Fruit fly (Drosophila melanogaster) whole organism, embryonic: ENCODE data around the gene CG10660.
A peak's percentile ranks its signal among the peaks of the same experiment; 100 is the strongest.

ENCODE experiments used
- ATbp ChIP-seq: fragments of 200-800 bp; sonication (Bioruptor generic); optimal IDR thresholded peaks from 2 replicates; lab custom pipeline; 2017; ENCODE audit warnings: missing biosample characterization, mild to moderate bottlenecking, missing genetic modification characterization, missing genetic modification reagents
- Asciz ChIP-seq: fragments of 200-800 bp; sonication (Bioruptor generic); optimal IDR thresholded peaks from 2 replicates; lab custom pipeline; 2017; ENCODE audit warnings: missing biosample characterization, mild to moderate bottlenecking, missing genetic modification characterization, missing genetic modification reagents
- Atf6 ChIP-seq: fragments of 200-800 bp; sonication (Bioruptor generic); IDR thresholded peaks from 2 replicates; pipeline ENCODE4 v1.3.6; 2022; ENCODE audit warnings: missing biosample characterization, missing genetic modification characterization
- Bgb ChIP-seq: fragments of 200-800 bp; sonication (Bioruptor generic); IDR thresholded peaks from 2 replicates; pipeline ENCODE4 v1.3.6; 2022; ENCODE audit warnings: missing biosample characterization, missing genetic modification characterization; ENCODE audit not compliant: partially characterized antibody
- CG10209 ChIP-seq: fragments of 200-800 bp; sonication (Bioruptor generic); optimal IDR thresholded peaks from 3 replicates; lab custom pipeline; 2017; ENCODE audit warnings: missing biosample characterization, mild to moderate bottlenecking, missing genetic modification characterization, missing genetic modification reagents
- CG10267 ChIP-seq: fragments of 200-800 bp; sonication (Bioruptor generic); optimal IDR thresholded peaks from 2 replicates; lab custom pipeline; 2018; ENCODE audit warnings: missing biosample characterization, mild to moderate bottlenecking, missing genetic modification characterization, moderate library complexity
- CG10462 ChIP-seq: fragments of 200-800 bp; sonication (Bioruptor generic); optimal IDR thresholded peaks from 2 replicates; lab custom pipeline; 2016; ENCODE audit warnings: missing biosample characterization, missing genetic modification characterization
- CG12391 ChIP-seq: fragments of 200-800 bp; sonication (Bioruptor generic); optimal IDR thresholded peaks from 3 replicates; lab custom pipeline; 2018; ENCODE audit warnings: missing biosample characterization, mild to moderate bottlenecking, missing genetic modification characterization, moderate library complexity
- CG13123 ChIP-seq: fragments of 200-800 bp; sonication (Bioruptor generic); optimal IDR thresholded peaks from 2 replicates; lab custom pipeline; 2016; ENCODE audit warnings: missing biosample characterization, missing genetic modification characterization
- CG13775 ChIP-seq: fragments of 200-800 bp; sonication (Bioruptor generic); optimal IDR thresholded peaks from 3 replicates; lab custom pipeline; 2017; ENCODE audit warnings: missing biosample characterization, mild to moderate bottlenecking, missing genetic modification characterization
- CG14014 ChIP-seq: fragments of 200-800 bp; sonication (Bioruptor generic); IDR thresholded peaks from 2 replicates; pipeline ENCODE4 v1.3.6; 2022; ENCODE audit warnings: missing biosample characterization, missing genetic modification characterization
- CG17328 ChIP-seq: fragments of 200-800 bp; sonication (Bioruptor generic); IDR thresholded peaks from 2 replicates; pipeline ENCODE4 v1.3.6; 2022; ENCODE audit warnings: missing biosample characterization, missing genetic modification characterization
- CG17361 ChIP-seq: fragments of 200-800 bp; sonication (Bioruptor generic); IDR thresholded peaks from 3 replicates; pipeline ENCODE4 v1.3.6; 2022; ENCODE audit warnings: missing biosample characterization, missing genetic modification characterization
- CG17829 ChIP-seq: fragments of 200-800 bp; optimal IDR thresholded peaks from 2 replicates; lab custom pipeline; 2019; ENCODE audit warnings: missing biosample characterization, mild to moderate bottlenecking, missing genetic modification characterization, moderate library complexity
- CG18764 ChIP-seq: fragments of 200-800 bp; sonication (Bioruptor generic); optimal IDR thresholded peaks from 3 replicates; lab custom pipeline; 2016; ENCODE audit warnings: missing biosample characterization, missing genetic modification characterization
- CG2712 ChIP-seq: fragments of 200-800 bp; optimal IDR thresholded peaks from 3 replicates; lab custom pipeline; 2019; ENCODE audit warnings: missing biosample characterization, mild to moderate bottlenecking, missing genetic modification characterization, moderate library complexity
- CG3847 ChIP-seq: fragments of 200-800 bp; sonication (Bioruptor generic); IDR thresholded peaks from 2 replicates; pipeline ENCODE4 v1.3.6; 2022; ENCODE audit warnings: missing biosample characterization, missing genetic modification characterization
- CG4282 ChIP-seq: fragments of 200-800 bp; sonication (Bioruptor generic); optimal IDR thresholded peaks from 2 replicates; lab custom pipeline; 2016; ENCODE audit warnings: missing biosample characterization, missing genetic modification characterization
- CG4424 ChIP-seq: fragments of 200-800 bp; sonication (Bioruptor generic); optimal IDR thresholded peaks from 3 replicates; lab custom pipeline; 2016; ENCODE audit warnings: missing biosample characterization, missing genetic modification characterization
- CG4617 ChIP-seq: fragments of 200-800 bp; sonication (Bioruptor generic); optimal IDR thresholded peaks from 3 replicates; lab custom pipeline; 2016; ENCODE audit warnings: missing biosample characterization, missing genetic modification characterization, borderline replicate concordance
- CG6854 ChIP-seq: fragments of 200-800 bp; sonication (Bioruptor generic); optimal IDR thresholded peaks from 3 replicates; lab custom pipeline; 2017; ENCODE audit warnings: missing biosample characterization, mild to moderate bottlenecking, missing genetic modification characterization
- CG7271 ChIP-seq: fragments of 200-800 bp; sonication (Bioruptor generic); optimal IDR thresholded peaks from 2 replicates; lab custom pipeline; 2018; ENCODE audit warnings: missing biosample characterization, mild to moderate bottlenecking, missing genetic modification characterization, moderate library complexity
- CG7928 ChIP-seq: fragments of 200-800 bp; sonication (Bioruptor generic); optimal IDR thresholded peaks from 2 replicates; lab custom pipeline; 2017; ENCODE audit warnings: missing biosample characterization, mild to moderate bottlenecking, missing genetic modification characterization
- CG9727 ChIP-seq: fragments of 200-800 bp; sonication (Bioruptor generic); optimal IDR thresholded peaks from 3 replicates; lab custom pipeline; 2017; ENCODE audit warnings: missing biosample characterization, mild to moderate bottlenecking, missing genetic modification characterization
- CoRest ChIP-seq: fragments of 200-800 bp; sonication (Bioruptor generic); optimal IDR thresholded peaks from 3 replicates; lab custom pipeline; 2018; ENCODE audit warnings: missing biosample characterization, mild to moderate bottlenecking, missing genetic modification characterization, moderate library complexity
- GATAe ChIP-seq: fragments of 200-800 bp; sonication (Bioruptor generic); conservative IDR thresholded peaks from 2 replicates; pipeline ENCODE4 v1.3.6; 2022; ENCODE audit warnings: missing biosample characterization, missing genetic modification characterization
- HHEX ChIP-seq: fragments of 200-800 bp; sonication (Bioruptor generic); optimal IDR thresholded peaks from 3 replicates; lab custom pipeline; 2017; ENCODE audit warnings: missing biosample characterization, mild to moderate bottlenecking, missing genetic modification characterization, missing genetic modification reagents
- HLHmδ ChIP-seq: fragments of 200-800 bp; sonication (Bioruptor generic); optimal IDR thresholded peaks from 2 replicates; lab custom pipeline; 2018; ENCODE audit warnings: missing biosample characterization, mild to moderate bottlenecking, missing genetic modification characterization, moderate library complexity
- MESR4 ChIP-seq: fragments of 200-800 bp; sonication (Bioruptor generic); optimal IDR thresholded peaks from 2 replicates; lab custom pipeline; 2018; ENCODE audit warnings: missing biosample characterization, mild to moderate bottlenecking, missing genetic modification characterization, moderate library complexity
- Max ChIP-seq: fragments of 200-800 bp; sonication (Bioruptor generic); optimal IDR thresholded peaks from 2 replicates; lab custom pipeline; 2016; ENCODE audit warnings: missing biosample characterization, mild to moderate bottlenecking, missing genetic modification characterization
- Myb ChIP-seq: fragments of 200-800 bp; sonication (Bioruptor generic); optimal IDR thresholded peaks from 2 replicates; lab custom pipeline; 2016; ENCODE audit warnings: missing biosample characterization, missing genetic modification characterization
- Oli ChIP-seq: fragments of 200-800 bp; sonication (Bioruptor generic); optimal IDR thresholded peaks from 2 replicates; lab custom pipeline; 2018; ENCODE audit warnings: missing biosample characterization, mild to moderate bottlenecking, missing genetic modification characterization, moderate library complexity
- Trl ChIP-seq, 3 experiments: fragments of >200 bp in 2 of 3; fragments of 200-800 bp in 1 of 3; sonication (Bioruptor generic) in 1 of 3; optimal IDR thresholded peaks; 2 replicates in 1 of 3; 3 replicates in 2 of 3; lab custom pipeline; 2016 to 2017; ENCODE audit warnings: missing biosample characterization in 1 of 3, missing genetic modification characterization in 1 of 3
- Xrp1 ChIP-seq: fragments of 200-800 bp; sonication (Bioruptor generic); IDR thresholded peaks from 2 replicates; pipeline ENCODE4 v1.3.6; 2022; ENCODE audit warnings: missing biosample characterization, missing genetic modification characterization
- bsh ChIP-seq, 2 experiments: fragments of 200-800 bp; sonication (Bioruptor generic); optimal IDR thresholded peaks; 2 replicates each; lab custom pipeline; 2017 to 2018; ENCODE audit warnings: mild to moderate bottlenecking in 2 of 2, missing biosample characterization in 2 of 2, missing genetic modification characterization in 2 of 2, moderate library complexity in 1 of 2
- dmrt99B ChIP-seq: fragments of 200-800 bp; sonication (Bioruptor generic); optimal IDR thresholded peaks from 2 replicates; lab custom pipeline; 2018; ENCODE audit warnings: missing biosample characterization, mild to moderate bottlenecking, missing genetic modification characterization, moderate library complexity
- fd102C ChIP-seq: fragments of 200-800 bp; sonication (Bioruptor generic); optimal IDR thresholded peaks from 2 replicates; lab custom pipeline; 2018; ENCODE audit warnings: missing biosample characterization, mild to moderate bottlenecking, missing genetic modification characterization, moderate library complexity
- h ChIP-seq: fragments of >200 bp; optimal IDR thresholded peaks from 2 replicates; lab custom pipeline; 2017
- ind ChIP-seq: fragments of 200-800 bp; sonication (Bioruptor generic); optimal IDR thresholded peaks from 3 replicates; lab custom pipeline; 2016; ENCODE audit warnings: missing biosample characterization, missing genetic modification characterization
- knrl ChIP-seq: fragments of 200-800 bp; sonication (Bioruptor generic); IDR thresholded peaks from 3 replicates; pipeline ENCODE4 v1.3.6; 2022; ENCODE audit warnings: missing biosample characterization, missing genetic modification characterization; ENCODE audit not compliant: partially characterized antibody
- lmd ChIP-seq: fragments of 200-800 bp; sonication (Bioruptor generic); IDR thresholded peaks from 2 replicates; pipeline ENCODE4 v1.3.6; 2022; ENCODE audit warnings: missing biosample characterization, missing genetic modification characterization
- nmo ChIP-seq: fragments of 200-800 bp; sonication (Bioruptor generic); optimal IDR thresholded peaks from 2 replicates; lab custom pipeline; 2018; ENCODE audit warnings: missing biosample characterization, mild to moderate bottlenecking, missing genetic modification characterization, moderate library complexity
- run ChIP-seq: fragments of 200-800 bp; sonication (Bioruptor generic); optimal IDR thresholded peaks from 3 replicates; lab custom pipeline; 2018; ENCODE audit warnings: missing biosample characterization, mild to moderate bottlenecking, missing genetic modification characterization
- sens ChIP-seq: fragments of 200-800 bp; sonication (Bioruptor generic); peaks from one replicate; lab custom pipeline; 2016; ENCODE audit warnings: missing biosample characterization, missing genetic modification characterization
- sim ChIP-seq: fragments of 200-800 bp; sonication (Bioruptor generic); IDR thresholded peaks from 2 replicates; pipeline ENCODE4 v1.3.6; 2022; ENCODE audit warnings: missing biosample characterization, missing genetic modification characterization
- sima ChIP-seq: fragments of 200-800 bp; sonication (Bioruptor generic); optimal IDR thresholded peaks from 2 replicates; lab custom pipeline; 2016; ENCODE audit warnings: missing biosample characterization, missing genetic modification characterization
- sna ChIP-seq: fragments of 200-800 bp; sonication (Bioruptor generic); IDR thresholded peaks from 2 replicates; pipeline ENCODE4 v1.3.6; 2022; ENCODE audit warnings: missing biosample characterization, missing genetic modification characterization; ENCODE audit not compliant: partially characterized antibody
- wek ChIP-seq: fragments of 200-800 bp; sonication (Bioruptor generic); optimal IDR thresholded peaks from 3 replicates; lab custom pipeline; 2018; ENCODE audit warnings: missing biosample characterization, mild to moderate bottlenecking, missing genetic modification characterization, moderate library complexity
- z ChIP-seq: fragments of 200-800 bp; sonication (Bioruptor generic); IDR thresholded peaks from 3 replicates; pipeline ENCODE4 v1.3.6; 2022; ENCODE audit warnings: missing biosample characterization, missing genetic modification characterization
- zf30C ChIP-seq: fragments of 200-800 bp; sonication (Bioruptor generic); optimal IDR thresholded peaks from 3 replicates; lab custom pipeline; 2018; ENCODE audit warnings: missing biosample characterization, mild to moderate bottlenecking, missing genetic modification characterization
- zfh2 ChIP-seq: fragments of 200-800 bp; sonication (Bioruptor generic); optimal IDR thresholded peaks from 2 replicates; lab custom pipeline; 2016; ENCODE audit warnings: missing biosample characterization, missing genetic modification characterization

CG10660 gene

DNA sequence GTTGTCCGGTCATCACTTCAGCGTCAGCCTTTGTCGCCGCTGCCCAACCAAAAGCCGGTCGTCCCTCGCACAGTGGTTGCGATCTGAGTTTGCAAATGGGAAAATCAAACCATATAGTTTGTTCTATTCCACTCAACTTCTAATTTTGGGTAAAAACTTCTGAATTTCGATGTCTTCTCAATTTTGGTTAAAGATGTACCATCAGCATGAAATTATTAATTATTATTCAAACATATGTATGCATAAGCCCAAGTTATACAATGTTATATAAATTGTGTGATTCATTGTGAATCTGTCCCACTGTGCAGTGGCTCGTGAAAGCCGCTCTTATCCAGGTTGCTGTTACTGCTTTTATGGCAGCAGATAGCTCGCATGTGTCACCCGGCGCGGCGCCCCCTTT, 47.9 kb downstream of the CG10660 start (continued):
- TF ChIP-seq lmd (GFP tag; lab: Robert Waterston, UW), result no peak
- TF ChIP-seq CG2712, result peak; percentile 56
- TF ChIP-seq Bgb (GFP tag; lab: Robert Waterston, UW), result no peak
- TF ChIP-seq CG4424, result peak; percentile 1
- peak; percentile 11 for TF ChIP-seq CG9727 (GFP tag; lab: Kevin White, UChicago)
- TF ChIP-seq nmo, result peak; percentile 28
- TF ChIP-seq CoRest (tag; lab: Kevin White, UChicago), result peak; percentile 3
- no peak for TF ChIP-seq h
- TF ChIP-seq sima (GFP tag; lab: Kevin White, UChicago), result no peak
- TF ChIP-seq HHEX (GFP tag; lab: Kevin White, UChicago), result no peak
- TF ChIP-seq CG6854, result no peak
- no peak for TF ChIP-seq CG10462 (GFP tag; lab: Kevin White, UChicago)
- no peak for TF ChIP-seq Atf6 (GFP tag; lab: Robert Waterston, UW)
- peak; percentile 13 for TF ChIP-seq CG10267 (tag; lab: Kevin White, UChicago)
- TF ChIP-seq Trl (optimal IDR thresholded peaks at IDR 0.05; lab: Kevin White, UChicago), result no peak
- TF ChIP-seq Trl (GFP tag; optimal IDR thresholded peaks at IDR 0.05; lab: Kevin White, UChicago), result no peak
- TF ChIP-seq sens (GFP tag; lab: Kevin White, UChicago), result peak; percentile 68
- no peak for TF ChIP-seq dmrt99B
- TF ChIP-seq knrl (GFP tag; lab: Robert Waterston, UW), result no peak
- TF ChIP-seq ATbp (GFP tag; lab: Kevin White, UChicago), result no peak
- TF ChIP-seq Myb, result no peak
- TF ChIP-seq z (GFP tag; lab: Robert Waterston, UW), result no peak
- TF ChIP-seq Xrp1 (GFP tag; lab: Robert Waterston, UW), result peak; percentile 48; the same call in 1 of the 2 replicates
- TF ChIP-seq sim (GFP tag; lab: Robert Waterston, UW), result no peak
- no peak for TF ChIP-seq CG14014 (GFP tag; lab: Robert Waterston, UW)
- no peak for TF ChIP-seq run (tag; lab: Kevin White, UChicago)
- TF ChIP-seq sna, result no peak
- peak; percentile 28 for TF ChIP-seq CG17829 (tag; lab: Kevin White, UChicago)
- TF ChIP-seq CG18764 (GFP tag; lab: Kevin White, UChicago), result no peak
- no peak for TF ChIP-seq MESR4 (GFP tag; lab: Kevin White, UChicago)
- no peak for TF ChIP-seq CG17328 (GFP tag; lab: Robert Waterston, UW)
- TF ChIP-seq CG12391 (tag; lab: Kevin White, UChicago), result peak; percentile 32
- no peak for TF ChIP-seq ind
- no peak for TF ChIP-seq CG13775
- peak; percentile 10 for TF ChIP-seq Oli (tag; lab: Kevin White, UChicago)
- TF ChIP-seq zf30C (GFP tag; lab: Kevin White, UChicago), result no peak
- TF ChIP-seq CG17361 (GFP tag; lab: Robert Waterston, UW), result no peak
- no peak for TF ChIP-seq CG3847 (GFP tag; lab: Robert Waterston, UW)
- peak; percentile 20 to 47 for TF ChIP-seq bsh (GFP tag; optimal IDR thresholded peaks at IDR 0.05; lab: Kevin White, UChicago)
- no peak for TF ChIP-seq CG7271 (tag; lab: Kevin White, UChicago)
- TF ChIP-seq HLHmδ (GFP tag; lab: Kevin White, UChicago), result no peak
- TF ChIP-seq zfh2 (GFP tag; lab: Kevin White, UChicago), result no peak
- no peak for TF ChIP-seq Asciz (GFP tag; lab: Kevin White, UChicago)
- TF ChIP-seq CG10209 (GFP tag; lab: Kevin White, UChicago), result no peak
- no peak for TF ChIP-seq CG4617 (GFP tag; lab: Kevin White, UChicago)
- TF ChIP-seq GATAe (GFP tag; lab: Robert Waterston, UW), result no peak
- no peak for TF ChIP-seq CG7928 (GFP tag; lab: Kevin White, UChicago)
- TF ChIP-seq fd102C, result no peak
- no peak for TF ChIP-seq wek (GFP tag; lab: Kevin White, UChicago)
- TF ChIP-seq Max (GFP tag; lab: Kevin White, UChicago), result no peak
- no peak for TF ChIP-seq CG4282 (GFP tag; lab: Kevin White, UChicago)
- TF ChIP-seq CG13123, result no peak
